Fruit fly (Drosophila melanogaster): ENCODE data around the gene CG33252.

CG33252 gene

DNA sequence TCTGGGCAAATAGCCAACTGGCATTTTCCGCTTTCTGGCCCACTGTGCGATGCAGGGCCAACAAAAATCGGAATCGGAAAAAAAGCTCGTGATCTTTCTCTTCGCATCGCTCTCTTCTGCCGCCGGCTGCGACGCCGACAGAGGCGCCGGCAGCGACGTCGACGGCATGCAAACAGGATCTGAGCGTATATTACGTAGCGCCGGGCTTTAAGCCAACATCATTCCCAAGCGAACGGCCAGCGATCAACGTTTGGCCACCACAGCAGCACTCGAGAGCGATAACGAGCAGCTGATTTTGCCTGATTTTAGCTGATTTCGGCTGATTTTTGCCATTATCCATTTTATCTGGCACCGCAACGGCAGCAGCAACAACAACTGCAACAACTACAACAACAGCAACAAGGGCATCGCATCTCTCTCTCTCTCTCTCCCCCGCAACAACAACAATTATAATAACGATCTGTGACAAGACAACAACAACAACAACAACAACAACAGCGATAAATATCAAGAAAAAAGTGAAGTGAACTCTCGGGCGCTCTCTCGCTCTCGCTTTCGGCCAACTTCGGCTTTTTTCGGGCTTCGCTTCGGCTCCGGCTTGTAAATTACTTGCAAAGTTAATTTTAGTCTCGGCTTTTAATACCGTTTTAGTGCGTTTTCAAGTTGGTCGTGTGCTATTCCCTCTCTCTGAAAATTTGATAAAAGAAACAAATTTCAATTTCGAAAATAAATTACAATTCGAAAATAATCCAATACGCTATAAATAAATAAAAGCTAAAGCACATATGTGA, 16.2 kb upstream of the CG33252 start, which contains the start of gene CG4928 (continued):
- TF ChIP-seq Ptx1 (GFP tag; IDR thresholded peaks at IDR 0.05) (no peak), pzg (GFP tag; optimal IDR thresholded peaks at IDR 0.05) (no peak), luna (GFP tag; optimal IDR thresholded peaks at IDR 0.05) (no peak), CG2712 (tag; optimal IDR thresholded peaks at IDR 0.05) (no peak), Pdp1 (GFP tag; optimal IDR thresholded peaks at IDR 0.05) (peak in 1 of 2 experiments; percentile 18), yki (optimal IDR thresholded peaks at IDR 0.05) (no peak), Taf1 (GFP tag; IDR thresholded peaks at IDR 0.05) (no peak), wor (GFP tag; IDR thresholded peaks at IDR 0.05) (no peak), rib (GFP tag; IDR thresholded peaks at IDR 0.05) (no peak), gt (GFP tag; IDR thresholded peaks at IDR 0.05) (no peak), CTCF (GFP tag; optimal IDR thresholded peaks at IDR 0.05) (no peak), grn (GFP tag; optimal IDR thresholded peaks at IDR 0.05) (peak; percentile 45), CG42726 (GFP tag; IDR thresholded peaks at IDR 0.05; ENCODE audit: partially characterized antibody) (no peak), gcm (GFP tag; optimal IDR thresholded peaks at IDR 0.05) (no peak), abd-A (tag; optimal IDR thresholded peaks at IDR 0.05) (peak; percentile 75), CG12744 (GFP tag; optimal IDR thresholded peaks at IDR 0.05) (no peak), ssp (GFP tag; IDR thresholded peaks at IDR 0.05) (no peak), CG2116 (GFP tag; optimal IDR thresholded peaks at IDR 0.05) (no peak), CG9609 (GFP tag; optimal IDR thresholded peaks at IDR 0.05) (no peak), CG15514 (GFP tag; optimal IDR thresholded peaks at IDR 0.05) (peak; percentile 5), CG34376 (GFP tag; optimal IDR thresholded peaks at IDR 0.05) (no peak), PHDP (tag; optimal IDR thresholded peaks at IDR 0.05) (no peak), HLH4C (GFP tag; IDR thresholded peaks at IDR 0.05; ENCODE audit: partially characterized antibody) (no peak), row (GFP tag; IDR thresholded peaks at IDR 0.05) (0 out of 3 replicates have a peak, but pooled peaks have one; percentile 32), CG6854 (GFP tag; optimal IDR thresholded peaks at IDR 0.05) (no peak), HmgD (GFP tag; optimal IDR thresholded peaks at IDR 0.05) (no peak), CG14965 (GFP tag; optimal IDR thresholded peaks at IDR 0.05; ENCODE audit: borderline replicate concordance) (no peak), CG10543 (GFP tag; optimal IDR thresholded peaks at IDR 0.05) (no peak), CG4820 (GFP tag; optimal IDR thresholded peaks at IDR 0.05) (no peak), Dref (GFP tag; IDR thresholded peaks at IDR 0.05) (no peak), CG10979 (tag; optimal IDR thresholded peaks at IDR 0.05) (no peak), CG18011 (GFP tag; optimal IDR thresholded peaks at IDR 0.05) (no peak), CG9932 (GFP tag; IDR thresholded peaks at IDR 0.05) (0 out of 2 replicates have a peak, but pooled peaks have one; percentile 29), sug (tag; optimal IDR thresholded peaks at IDR 0.05) (no peak), CG18476 (GFP tag; optimal IDR thresholded peaks at IDR 0.05) (no peak), CG14050 (GFP tag; IDR thresholded peaks at IDR 0.05) (no peak), emc (GFP tag; optimal IDR thresholded peaks at IDR 0.05) (no peak), CG17829 (tag; optimal IDR thresholded peaks at IDR 0.05) (no peak), Fer2 (tag; optimal IDR thresholded peaks at IDR 0.05) (no peak), Awh (GFP tag; IDR thresholded peaks at IDR 0.05) (0 out of 2 replicates have a peak, but pooled peaks have one; percentile 19), CG13123 (GFP tag; optimal IDR thresholded peaks at IDR 0.05) (no peak), lab (GFP tag; optimal IDR thresholded peaks at IDR 0.05) (no peak), Adf1 (GFP tag; IDR thresholded peaks at IDR 0.05) (peak; percentile 89), slbo (GFP tag; IDR thresholded peaks at IDR 0.05) (peak; percentile 45; the same call in 1 of the 2 replicates), CG12155 (GFP tag; optimal IDR thresholded peaks at IDR 0.05) (no peak), Bteb2 (GFP tag; optimal IDR thresholded peaks at IDR 0.05) (no peak), tx (GFP tag; optimal IDR thresholded peaks at IDR 0.05) (no peak), Sox100B (GFP tag; optimal IDR thresholded peaks at IDR 0.05) (no peak), CG31365 (tag; optimal IDR thresholded peaks at IDR 0.05) (no peak), Vsx1 (GFP tag; optimal IDR thresholded peaks at IDR 0.05) (no peak)

All from whole organism, embryonic.